Worm (Caenorhabditis elegans) whole organism, young adult: ENCODE data around the gene twk-11.

ENCODE experiments used
- B0336.3 ChIP-seq: fragments of 200-800 bp; sonication (Bioruptor generic); IDR thresholded peaks from 2 replicates; pipeline ENCODE4 v1.3.6; 2022; ENCODE audit warnings: missing genetic modification characterization, missing compliant biosample characterization
- C17E4.6 ChIP-seq: fragments of 200-800 bp; sonication (Bioruptor generic); IDR thresholded peaks from 2 replicates; pipeline ENCODE4 v1.3.6; 2022; ENCODE audit warnings: missing genetic modification reagents, missing genetic modification characterization, missing compliant biosample characterization
- F10E7.11 ChIP-seq: sonication (generic microtip); optimal IDR thresholded peaks from 2 replicates; lab custom pipeline; 2017; ENCODE audit warnings: mild to moderate bottlenecking, missing genetic modification characterization, moderate library complexity, missing compliant biosample characterization
- F37B4.10 ChIP-seq: fragments of 200-800 bp; sonication (Bioruptor generic); IDR thresholded peaks from 2 replicates; pipeline ENCODE4 v1.3.6; 2022; ENCODE audit warnings: missing genetic modification characterization, missing compliant biosample characterization
- F52B5.7 ChIP-seq: sonication (generic microtip); optimal IDR thresholded peaks from 2 replicates; lab custom pipeline; 2016; ENCODE audit warnings: mild to moderate bottlenecking, missing genetic modification characterization, missing compliant biosample characterization
- F57A8.1 ChIP-seq: fragments of 200-800 bp; sonication (Bioruptor generic); optimal IDR thresholded peaks from 2 replicates; lab custom pipeline; 2018; ENCODE audit warnings: mild to moderate bottlenecking, missing genetic modification characterization, moderate library complexity, missing compliant biosample characterization
- K12H6.12 ChIP-seq: fragments of 200-800 bp; sonication (Bioruptor generic); optimal IDR thresholded peaks from 2 replicates; lab custom pipeline; 2018; ENCODE audit warnings: mild to moderate bottlenecking, missing genetic modification characterization, missing compliant biosample characterization
- Y53G8AR.9 ChIP-seq: fragments of 200-800 bp; sonication (Bioruptor generic); conservative IDR thresholded peaks from 2 replicates; pipeline ENCODE4 v1.3.6; 2022; ENCODE audit warnings: missing genetic modification reagents, missing genetic modification characterization, missing compliant biosample characterization
- attf-5 ChIP-seq: fragments of 200-800 bp; sonication (Bioruptor generic); optimal IDR thresholded peaks from 2 replicates; lab custom pipeline; 2018; ENCODE audit warnings: mild to moderate bottlenecking, missing genetic modification characterization, missing compliant biosample characterization
- bed-1 ChIP-seq: fragments of 200-800 bp; sonication (Bioruptor generic); IDR thresholded peaks from 2 replicates; pipeline ENCODE4 v1.3.6; 2022; ENCODE audit warnings: missing genetic modification reagents, missing genetic modification characterization, missing compliant biosample characterization
- ceh-27 ChIP-seq: fragments of 200-800 bp; sonication (Bioruptor generic); optimal IDR thresholded peaks from 2 replicates; lab custom pipeline; 2018; ENCODE audit warnings: mild to moderate bottlenecking, missing genetic modification characterization, moderate library complexity, missing compliant biosample characterization
- ceh-40 ChIP-seq: fragments of 200-800 bp; sonication (Bioruptor generic); IDR thresholded peaks from 2 replicates; pipeline ENCODE4 v1.3.6; 2022; ENCODE audit warnings: missing genetic modification characterization, missing compliant biosample characterization
- ceh-91 ChIP-seq: fragments of 200-800 bp; sonication (Bioruptor generic); IDR thresholded peaks from 2 replicates; pipeline ENCODE4 v1.3.6; 2022; ENCODE audit warnings: missing genetic modification reagents, missing genetic modification characterization, missing compliant biosample characterization
- die-1 ChIP-seq: sonication (generic microtip); optimal IDR thresholded peaks from 2 replicates; lab custom pipeline; 2016; ENCODE audit warnings: missing genotype, mild to moderate bottlenecking, missing genetic modification characterization, missing compliant biosample characterization
- dpl-1 ChIP-seq: fragments of 150-350 bp; optimal IDR thresholded peaks from 2 replicates; lab custom pipeline; 2014; ENCODE audit warnings: missing biosample characterization, missing genetic modification reagents, missing genetic modification characterization
- efl-1 ChIP-seq: fragments of 150-350 bp; optimal IDR thresholded peaks from 2 replicates; lab custom pipeline; 2014; ENCODE audit warnings: missing biosample characterization, missing genetic modification reagents, missing genetic modification characterization
- ets-4 ChIP-seq: fragments of 200-800 bp; sonication (Bioruptor generic); optimal IDR thresholded peaks from 2 replicates; lab custom pipeline; 2018; ENCODE audit warnings: mild to moderate bottlenecking, missing genetic modification characterization, missing compliant biosample characterization
- fkh-3 ChIP-seq: sonication (generic microtip); optimal IDR thresholded peaks from 2 replicates; lab custom pipeline; 2016; ENCODE audit warnings: mild to moderate bottlenecking, missing genetic modification characterization, missing compliant biosample characterization
- hlh-26 ChIP-seq: fragments of 200-800 bp; sonication (Bioruptor generic); conservative IDR thresholded peaks from 2 replicates; pipeline ENCODE4 v1.3.6; 2022; ENCODE audit warnings: missing genetic modification reagents, missing genetic modification characterization, missing compliant biosample characterization
- lag-1 ChIP-seq: fragments of 200-800 bp; sonication (Bioruptor generic); IDR thresholded peaks from 2 replicates; pipeline ENCODE4 v1.3.6; 2022; ENCODE audit warnings: missing genetic modification reagents, missing genetic modification characterization, missing compliant biosample characterization
- let-526 ChIP-seq: fragments of 200-800 bp; sonication (Bioruptor generic); IDR thresholded peaks from 2 replicates; pipeline ENCODE4 v1.3.6; 2022; ENCODE audit warnings: missing genetic modification reagents, missing genetic modification characterization, missing compliant biosample characterization
- lin-40 ChIP-seq: sonication (generic microtip); optimal IDR thresholded peaks from 2 replicates; lab custom pipeline; 2016; ENCODE audit warnings: missing genetic modification characterization, mild to moderate bottlenecking, missing compliant biosample characterization, missing genotype, missing genetic modification reagents
- mcd-1 ChIP-seq: fragments of 200-800 bp; sonication (Bioruptor generic); IDR thresholded peaks from 2 replicates; pipeline ENCODE4 v1.3.6; 2022; ENCODE audit warnings: missing genetic modification reagents, missing genetic modification characterization, missing compliant biosample characterization
- nhr-80 ChIP-seq: sonication (generic microtip); optimal IDR thresholded peaks from 2 replicates; lab custom pipeline; 2016; ENCODE audit warnings: missing genetic modification characterization, missing compliant biosample characterization
- pha-4 ChIP-seq: fragments of 150-350 bp; sonication (generic microtip); optimal IDR thresholded peaks from 2 replicates; lab custom pipeline; 2014; ENCODE audit warnings: missing biosample characterization, missing genetic modification reagents, missing genetic modification characterization
- sea-2 ChIP-seq: fragments of 200-800 bp; sonication (Bioruptor generic); IDR thresholded peaks from 2 replicates; pipeline ENCODE4 v1.3.6; 2022; ENCODE audit warnings: missing genetic modification characterization, missing compliant biosample characterization
- snpc-1.1 ChIP-seq: sonication (generic microtip); optimal IDR thresholded peaks from 2 replicates; lab custom pipeline; 2017; ENCODE audit warnings: missing genetic modification characterization, mild to moderate bottlenecking, missing compliant biosample characterization, antibody characterized with exemption, moderate library complexity, missing genotype, missing genetic modification reagents; ENCODE audit not compliant: insufficient read depth
- snpc-1.3 ChIP-seq: sonication (generic microtip); optimal IDR thresholded peaks from 2 replicates; lab custom pipeline; 2017; ENCODE audit warnings: missing genetic modification characterization, mild to moderate bottlenecking, missing compliant biosample characterization, antibody characterized with exemption, moderate library complexity, missing genotype, missing genetic modification reagents; ENCODE audit not compliant: insufficient read depth
- snpc-3.4 ChIP-seq: sonication (generic microtip); optimal IDR thresholded peaks from 2 replicates; lab custom pipeline; 2017; ENCODE audit warnings: missing genetic modification characterization, mild to moderate bottlenecking, missing compliant biosample characterization, antibody characterized with exemption, moderate library complexity, missing genotype, missing genetic modification reagents
- snpc-4 ChIP-seq, 5 experiments: fragments of 150-350 bp in 1 of 5; sonication (generic microtip) in 4 of 5; optimal IDR thresholded peaks; 2 replicates each; lab custom pipeline; 2014 to 2018; ENCODE audit warnings: missing genetic modification characterization in 5 of 5, missing biosample characterization in 3 of 5, antibody characterized with exemption in 2 of 5, mild to moderate bottlenecking in 2 of 5, missing compliant biosample characterization in 2 of 5, missing genotype in 2 of 5, moderate library complexity in 2 of 5, missing genetic modification reagents in 1 of 5
- tbp1 ChIP-seq: fragments of 200-800 bp; sonication (Bioruptor generic); optimal IDR thresholded peaks from 2 replicates; lab custom pipeline; 2018; ENCODE audit warnings: mild to moderate bottlenecking, missing genetic modification characterization, missing compliant biosample characterization
- tbx-9 ChIP-seq: sonication (generic microtip); optimal IDR thresholded peaks from 2 replicates; lab custom pipeline; 2016; ENCODE audit warnings: borderline replicate concordance, missing genetic modification characterization, inconsistent platforms, missing compliant biosample characterization
- unc-62 ChIP-seq: fragments of 150-350 bp; optimal IDR thresholded peaks from 2 replicates; lab custom pipeline; 2014; ENCODE audit warnings: missing biosample characterization, missing genetic modification reagents, missing genetic modification characterization
- zfh-2 ChIP-seq: fragments of 200-800 bp; sonication (Bioruptor generic); conservative IDR thresholded peaks from 2 replicates; pipeline ENCODE4 v1.3.6; 2022; ENCODE audit warnings: missing genetic modification reagents, missing genetic modification characterization, missing compliant biosample characterization
- ztf-22 ChIP-seq: fragments of 200-800 bp; sonication (Bioruptor generic); optimal IDR thresholded peaks from 2 replicates; lab custom pipeline; 2018; ENCODE audit warnings: mild to moderate bottlenecking, missing genetic modification characterization, moderate library complexity, missing compliant biosample characterization

The twk-11 gene

ce11 chrV:7015872-7016271 is 20.5 kb downstream of the twk-11 start, which contains the start of gene C33G8.13:
C33G8.13 (minus strand) TSS chrV:7015972.
- TF ChIP-seq ceh-91 (no peak), F52B5.7 (tag; lab: Kevin White, UChicago) (no peak), lin-40 (no peak), F57A8.1 (no peak), tbp1 (no peak), nhr-80 (tag; lab: Kevin White, UChicago) (no peak), snpc-1.1 (tag; lab: Kevin White, UChicago) (no peak), ztf-22 (GFP tag; lab: Kevin White, UChicago) (no peak), C17E4.6 (GFP tag; lab: Robert Waterston, UW) (no peak), ets-4 (GFP tag; lab: Kevin White, UChicago) (no peak), ceh-40 (GFP tag; lab: Robert Waterston, UW) (no peak)
- TF ChIP-seq, all 124 proteins: peak for 0

ce11 chrV:7012617-7013016 is 23.8 kb downstream of the twk-11 start, which contains the start of gene srw-127:
srw-127 (plus strand) TSS chrV:7012917.
- TF ChIP-seq lag-1 (no peak), sea-2 (GFP tag; lab: Robert Waterston, UW) (no peak), B0336.3 (GFP tag; lab: Robert Waterston, UW) (no peak), snpc-1.3 (tag; lab: Kevin White, UChicago) (no peak), attf-5 (GFP tag; lab: Kevin White, UChicago) (no peak), pha-4 (tag; lab: Kevin White, UChicago) (no peak), unc-62 (GFP tag; lab: Kevin White, UChicago) (no peak)

DNA sequence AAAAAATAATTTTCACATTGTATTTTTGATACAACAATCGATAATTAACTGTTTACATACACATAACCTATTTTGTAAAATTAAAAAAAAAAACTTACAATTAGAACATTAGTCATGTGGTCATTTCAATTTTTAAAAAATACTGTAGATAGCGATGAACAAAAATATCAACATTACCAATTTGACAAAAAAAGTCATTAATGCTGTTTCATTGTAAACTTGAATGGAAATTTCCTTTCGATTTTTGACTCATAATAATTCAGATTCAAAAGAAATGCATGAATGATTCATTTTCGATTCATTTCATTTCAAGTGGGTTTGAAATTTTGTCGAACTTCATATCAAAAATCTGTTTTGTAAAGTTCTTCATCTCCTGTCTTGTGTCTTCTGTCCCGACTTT is 26.9 kb downstream of the twk-11 start, which contains the start of gene C33G8.2:
Gene C33G8.2 (plus strand): TSS at position 301 of the 400 bp plus-strand sequence.
- TF ChIP-seq zfh-2 (GFP tag; lab: Robert Waterston, UW) (no peak), ceh-27 (GFP tag; lab: Kevin White, UChicago) (no peak), hlh-26 (GFP tag; lab: Robert Waterston, UW) (no peak), attf-5 (GFP tag; lab: Kevin White, UChicago) (no peak), unc-62 (GFP tag; lab: Kevin White, UChicago) (no peak), Y53G8AR.9 (no peak), die-1 (tag; lab: Kevin White, UChicago) (no peak), mcd-1 (GFP tag; lab: Robert Waterston, UW) (no peak), let-526 (GFP tag; lab: Robert Waterston, UW) (no peak), snpc-3.4 (tag; lab: Kevin White, UChicago) (no peak), K12H6.12 (tag; lab: Kevin White, UChicago) (no peak), bed-1 (GFP tag; lab: Robert Waterston, UW) (no peak), ceh-91 (no peak)

ce11 chrV:7007307-7007706 is 29.1 kb downstream of the twk-11 start, which contains the start of gene drd-10:
drd-10 (plus strand) TSS chrV:7007607.
- TF ChIP-seq tbx-9 (tag; lab: Kevin White, UChicago) = no peak
- no peak for TF ChIP-seq lag-1
- no peak for TF ChIP-seq efl-1 (GFP tag; lab: Kevin White, UChicago)
- TF ChIP-seq F10E7.11 (tag; lab: Kevin White, UChicago) = no peak
- no peak for TF ChIP-seq snpc-4 (GFP tag; optimal IDR thresholded peaks at IDR 0.05; lab: Kevin White, UChicago)
- TF ChIP-seq snpc-4 (tag; optimal IDR thresholded peaks at IDR 0.05; lab: Kevin White, UChicago) = no peak
- no peak for TF ChIP-seq dpl-1 (GFP tag; lab: Kevin White, UChicago)
- TF ChIP-seq fkh-3 = no peak
- no peak for TF ChIP-seq F37B4.10 (GFP tag; lab: Robert Waterston, UW)
